Fruit fly (Drosophila melanogaster) whole organism, wandering third instar larva: ENCODE measurements around the gene CG15822.

Experiments
- Abd-B ChIP-seq: fragments of >200 bp; optimal IDR thresholded peaks from 2 replicates; lab custom pipeline; 2017; ENCODE audit warnings: missing biosample characterization, missing genetic modification characterization
- CG32264 ChIP-seq: fragments of 200-800 bp; sonication (Bioruptor generic); optimal IDR thresholded peaks from 2 replicates; lab custom pipeline; 2016; ENCODE audit warnings: missing biosample characterization, missing genetic modification characterization
- CG9705 ChIP-seq: fragments of 200-800 bp; sonication (Bioruptor generic); optimal IDR thresholded peaks from 2 replicates; lab custom pipeline; 2018; ENCODE audit warnings: missing biosample characterization, mild to moderate bottlenecking, missing genetic modification characterization
- CrebA ChIP-seq: fragments of 200-800 bp; sonication (Bioruptor generic); optimal IDR thresholded peaks from 2 replicates; lab custom pipeline; 2016; ENCODE audit warnings: missing biosample characterization, mild to moderate bottlenecking, missing genetic modification characterization, borderline replicate concordance
- Dfd ChIP-seq: fragments of >200 bp; optimal IDR thresholded peaks from 2 replicates; lab custom pipeline; 2017; ENCODE audit warnings: missing biosample characterization, missing genetic modification characterization
- Dif ChIP-seq: fragments of 200-275, 200-300 bp; sonication (Bioruptor generic); optimal IDR thresholded peaks from 2 replicates; lab custom pipeline; 2018; ENCODE audit warnings: missing biosample characterization, missing genetic modification characterization; ENCODE audit not compliant: partially characterized antibody
- GATAd ChIP-seq: sonication (Bioruptor generic); optimal IDR thresholded peaks from 2 replicates; lab custom pipeline; 2016; ENCODE audit warnings: missing biosample characterization, missing genetic modification characterization
- Hnf4 ChIP-seq: fragments of 200-800 bp; sonication (Bioruptor generic); optimal IDR thresholded peaks from 2 replicates; lab custom pipeline; 2016; ENCODE audit warnings: missing biosample characterization, mild to moderate bottlenecking, missing genetic modification characterization
- Hr78 ChIP-seq: fragments of >200 bp; optimal IDR thresholded peaks from 2 replicates; lab custom pipeline; 2017; ENCODE audit warnings: missing biosample characterization, missing genetic modification characterization
- Hr83 ChIP-seq: fragments of 200-300 bp; sonication (Bioruptor generic); optimal IDR thresholded peaks from 2 replicates; lab custom pipeline; 2016; ENCODE audit warnings: missing biosample characterization, mild to moderate bottlenecking, missing genetic modification characterization, moderate library complexity; ENCODE audit not compliant: poor library complexity, severe bottlenecking
- Jra ChIP-seq: sonication (Bioruptor generic); optimal IDR thresholded peaks from 2 replicates; lab custom pipeline; 2016; ENCODE audit warnings: missing biosample characterization, missing genetic modification characterization
- Mio ChIP-seq: sonication (Bioruptor generic); optimal IDR thresholded peaks from 2 replicates; lab custom pipeline; 2016; ENCODE audit warnings: missing biosample characterization, missing genetic modification characterization
- Myc ChIP-seq: fragments of >200 bp; optimal IDR thresholded peaks from 2 replicates; lab custom pipeline; 2017
- N ChIP-seq: fragments of >200 bp; optimal IDR thresholded peaks from 2 replicates; lab custom pipeline; 2018; ENCODE audit warnings: missing biosample characterization, missing external identifiers, missing genetic modification characterization
- OdsH ChIP-seq: fragments of 200-800 bp; sonication (Bioruptor generic); optimal IDR thresholded peaks from 2 replicates; lab custom pipeline; 2016; ENCODE audit warnings: missing biosample characterization, mild to moderate bottlenecking, missing genetic modification characterization
- Rel ChIP-seq, 2 experiments: fragments of 200-800 bp; sonication (Bioruptor generic) in 1 of 2; optimal IDR thresholded peaks; 2 replicates in 1 of 2; 3 replicates in 1 of 2; lab custom pipeline; 2016 to 2019; ENCODE audit warnings: mild to moderate bottlenecking in 2 of 2, missing biosample characterization in 2 of 2, missing genetic modification characterization in 2 of 2, moderate library complexity in 1 of 2
- Sp1 ChIP-seq: fragments of 200-800 bp; sonication (Bioruptor generic); optimal IDR thresholded peaks from 3 replicates; lab custom pipeline; 2019; ENCODE audit warnings: missing biosample characterization, mild to moderate bottlenecking, missing genetic modification characterization, moderate library complexity
- Vsx2 ChIP-seq: fragments of 200-300, 225-300 bp; sonication (Bioruptor generic); optimal IDR thresholded peaks from 2 replicates; lab custom pipeline; 2018; ENCODE audit warnings: missing biosample characterization, missing genetic modification characterization; ENCODE audit not compliant: partially characterized antibody
- br ChIP-seq: fragments of 200-800 bp; sonication (Bioruptor generic); optimal IDR thresholded peaks from 2 replicates; lab custom pipeline; 2016; ENCODE audit warnings: missing biosample characterization, missing genetic modification characterization
- brk ChIP-seq: fragments of 200-800 bp; sonication (Bioruptor generic); optimal IDR thresholded peaks from 2 replicates; lab custom pipeline; 2016; ENCODE audit warnings: missing biosample characterization, mild to moderate bottlenecking, missing genetic modification characterization
- dl ChIP-seq, 2 experiments: fragments of 175-275, 200-275 bp in 1 of 2; fragments of 200-275 bp in 1 of 2; sonication (Bioruptor generic); optimal IDR thresholded peaks; lab custom pipeline; 2018; ENCODE audit warnings: mild to moderate bottlenecking in 2 of 2, missing biosample characterization in 2 of 2, missing genetic modification characterization in 2 of 2, moderate library complexity in 2 of 2; ENCODE audit not compliant: partially characterized antibody in 2 of 2, insufficient read depth in 1 of 2
- dmrt93B ChIP-seq: fragments of 200-800 bp; sonication (Bioruptor generic); optimal IDR thresholded peaks from 2 replicates; lab custom pipeline; 2018; ENCODE audit warnings: missing biosample characterization, mild to moderate bottlenecking, missing genetic modification characterization
- ey ChIP-seq: fragments of 200-800 bp; sonication (Bioruptor generic); optimal IDR thresholded peaks from 2 replicates; lab custom pipeline; 2016; ENCODE audit warnings: missing biosample characterization, missing genetic modification characterization
- foxo ChIP-seq, 2 experiments: fragments of 200-800 bp; sonication (Bioruptor generic); optimal IDR thresholded peaks; 2 replicates in 1 of 2; 3 replicates in 1 of 2; lab custom pipeline; 2016 to 2017; ENCODE audit warnings: missing biosample characterization in 2 of 2, missing genetic modification characterization in 2 of 2
- fru ChIP-seq: fragments of 200-800 bp; sonication (Bioruptor generic); optimal IDR thresholded peaks from 3 replicates; lab custom pipeline; 2016; ENCODE audit warnings: missing biosample characterization, mild to moderate bottlenecking, missing genetic modification characterization
- h ChIP-seq: fragments of 200-800 bp; sonication (Bioruptor generic); optimal IDR thresholded peaks from 3 replicates; lab custom pipeline; 2016; ENCODE audit warnings: missing biosample characterization, mild to moderate bottlenecking, missing genetic modification characterization
- jim ChIP-seq: fragments of 175-275, 200-325 bp; sonication (Bioruptor generic); optimal IDR thresholded peaks from 2 replicates; lab custom pipeline; 2016; ENCODE audit warnings: missing biosample characterization, mild to moderate bottlenecking, missing genetic modification characterization
- lola ChIP-seq: fragments of >200 bp; optimal IDR thresholded peaks from 2 replicates; lab custom pipeline; 2017; ENCODE audit warnings: missing biosample characterization, missing genetic modification characterization
- pan ChIP-seq: fragments of >200 bp; optimal IDR thresholded peaks from 2 replicates; lab custom pipeline; 2017
- rgr ChIP-seq: fragments of 200-800 bp; sonication (Bioruptor generic); optimal IDR thresholded peaks from 3 replicates; lab custom pipeline; 2016; ENCODE audit warnings: missing biosample characterization, mild to moderate bottlenecking, missing genetic modification characterization
- sage ChIP-seq: fragments of 200-800 bp; sonication (Bioruptor generic); optimal IDR thresholded peaks from 2 replicates; lab custom pipeline; 2016; ENCODE audit warnings: missing biosample characterization, mild to moderate bottlenecking, missing genetic modification characterization
- sv ChIP-seq: fragments of 200-800 bp; sonication (Bioruptor generic); optimal IDR thresholded peaks from 3 replicates; lab custom pipeline; 2016; ENCODE audit warnings: missing biosample characterization, missing genetic modification characterization
- tai ChIP-seq: sonication (Bioruptor generic); optimal IDR thresholded peaks from 2 replicates; lab custom pipeline; 2016; ENCODE audit warnings: missing biosample characterization, missing genetic modification characterization
- usp ChIP-seq: fragments of >200 bp; optimal IDR thresholded peaks from 2 replicates; lab custom pipeline; 2017; ENCODE audit warnings: missing biosample characterization, missing genetic modification characterization
- woc ChIP-seq: sonication (Bioruptor generic); optimal IDR thresholded peaks from 2 replicates; lab custom pipeline; 2016; ENCODE audit warnings: missing biosample characterization, mild to moderate bottlenecking, missing genetic modification characterization

Gene CG15822

dm6 chr3L:2163608-2164007 is at the start of gene CG15822:
TSS of gene CG15822 (minus strand) at chr3L:2163863.
- no peak for TF ChIP-seq CrebA
- no peak for TF ChIP-seq Mio (GFP tag; lab: Kevin White, UChicago)
- no peak for TF ChIP-seq OdsH (GFP tag; lab: Kevin White, UChicago)
- no peak for TF ChIP-seq Jra (GFP tag; lab: Kevin White, UChicago)
- TF ChIP-seq Sp1 (GFP tag; lab: Kevin White, UChicago) = no peak
- TF ChIP-seq Hr83 (GFP tag; lab: Kevin White, UChicago) = no peak
- TF ChIP-seq lola (GFP tag; lab: Kevin White, UChicago) = no peak
- no peak for TF ChIP-seq foxo (GFP tag; optimal IDR thresholded peaks at IDR 0.05; lab: Kevin White, UChicago)
- TF ChIP-seq jim (GFP tag; lab: Kevin White, UChicago) = no peak
- no peak for TF ChIP-seq CG32264 (GFP tag; lab: Kevin White, UChicago)
- no peak for TF ChIP-seq usp (GFP tag; lab: Kevin White, UChicago)

- no peak for TF ChIP-seq usp (GFP tag; lab: Kevin White, UChicago)
- TF ChIP-seq Hr78 (GFP tag; lab: Kevin White, UChicago) = no peak
- no peak for TF ChIP-seq dl (GFP tag; optimal IDR thresholded peaks at IDR 0.05; lab: Kevin White, UChicago; ENCODE audit: insufficient read depth in 1 of 2, partially characterized antibody in 2 of 2)
- TF ChIP-seq Sp1 (GFP tag; lab: Kevin White, UChicago) = no peak
- TF ChIP-seq ey (GFP tag; lab: Kevin White, UChicago) = no peak
- no peak for TF ChIP-seq Dif
- no peak for TF ChIP-seq Rel (GFP tag; optimal IDR thresholded peaks at IDR 0.05; lab: Kevin White, UChicago)
- TF ChIP-seq Rel (tag; optimal IDR thresholded peaks at IDR 0.05; lab: Kevin White, UChicago) = no peak
- TF ChIP-seq Abd-B = no peak
- TF ChIP-seq OdsH (GFP tag; lab: Kevin White, UChicago) = no peak
- TF ChIP-seq Hnf4 (GFP tag; lab: Kevin White, UChicago) = no peak
- TF ChIP-seq GATAd (GFP tag; lab: Kevin White, UChicago) = no peak
- TF ChIP-seq pan (lab: Kevin White, UChicago) = no peak
- TF ChIP-seq Hr83 (GFP tag; lab: Kevin White, UChicago) = no peak
- TF ChIP-seq Jra (GFP tag; lab: Kevin White, UChicago) = no peak
These were observed 48.7 kb upstream of the CG15822 start, which contains the start of gene CG15878 for dm6 chr3L:2212403-2212802. TSS of gene CG15878 (minus strand) at chr3L:2212503.

- no peak for TF ChIP-seq Dfd (GFP tag; lab: Kevin White, UChicago)
- no peak for TF ChIP-seq CrebA
- TF ChIP-seq CG32264 (GFP tag; lab: Kevin White, UChicago) = no peak
- no peak for TF ChIP-seq br (GFP tag; lab: Kevin White, UChicago)
- TF ChIP-seq N = no peak
- no peak for TF ChIP-seq sv (GFP tag; lab: Kevin White, UChicago)
- TF ChIP-seq foxo (GFP tag; optimal IDR thresholded peaks at IDR 0.05; lab: Kevin White, UChicago) = no peak
- TF ChIP-seq dmrt93B (GFP tag; lab: Kevin White, UChicago) = no peak
- no peak for TF ChIP-seq sage (GFP tag; lab: Kevin White, UChicago)
- TF ChIP-seq rgr = no peak
- TF ChIP-seq Myc = no peak
- no peak for TF ChIP-seq Vsx2 (GFP tag; lab: Kevin White, UChicago)
- no peak for TF ChIP-seq woc
- TF ChIP-seq fru (GFP tag; lab: Kevin White, UChicago) = no peak
- TF ChIP-seq jim (GFP tag; lab: Kevin White, UChicago) = no peak
- no peak for TF ChIP-seq tai
- TF ChIP-seq brk = no peak
- TF ChIP-seq Hnf4 (GFP tag; lab: Kevin White, UChicago) = no peak
- TF ChIP-seq h (GFP tag; lab: Kevin White, UChicago) = no peak
- TF ChIP-seq Dif = no peak
- TF ChIP-seq, all 38 proteins: peak for 0
These were observed 33.0 kb upstream of the CG15822 start, which contains the start of gene CG8960 for dm6 chr3L:2196713-2197112. TSS of gene CG8960 (plus strand) at chr3L:2197013.

dm6 chr3L:2191994-2192450 is 28.4 kb upstream of the CG15822 start, which contains the start of gene CG5707:
TSS of gene CG5707 (minus strand) at chr3L:2192221.
- TF ChIP-seq Hr83 (GFP tag; lab: Kevin White, UChicago) (no peak), Vsx2 (GFP tag; lab: Kevin White, UChicago) (no peak), Abd-B (no peak), jim (GFP tag; lab: Kevin White, UChicago) (no peak), Dif (no peak), woc (no peak), Sp1 (GFP tag; lab: Kevin White, UChicago) (no peak), Rel (GFP tag; optimal IDR thresholded peaks at IDR 0.05; lab: Kevin White, UChicago) (no peak), Rel (tag; optimal IDR thresholded peaks at IDR 0.05; lab: Kevin White, UChicago) (no peak), ey (GFP tag; lab: Kevin White, UChicago) (no peak), Mio (GFP tag; lab: Kevin White, UChicago) (no peak), sage (GFP tag; lab: Kevin White, UChicago) (no peak), sv (GFP tag; lab: Kevin White, UChicago) (no peak), CG9705 (GFP tag; lab: Kevin White, UChicago) (no peak), Myc (no peak), usp (GFP tag; lab: Kevin White, UChicago) (no peak)
